Worm (Caenorhabditis elegans) whole organism, mixed stage, embryonic: Measurements from ENCODE around the gene msp-49.

Experiments used
- ceh-83 ChIP-seq: fragments of 200-800 bp; sonication (Bioruptor generic); optimal IDR thresholded peaks from 2 replicates; lab custom pipeline; 2018; ENCODE audit warnings: mild to moderate bottlenecking, missing genetic modification characterization, missing compliant biosample characterization
- ham-2 ChIP-seq: fragments of 200-800 bp; sonication (Bioruptor generic); optimal IDR thresholded peaks from 2 replicates; lab custom pipeline; 2018; ENCODE audit warnings: mild to moderate bottlenecking, missing genetic modification characterization, missing compliant biosample characterization
- lin-32 ChIP-seq: fragments of 200-800 bp; sonication (Bioruptor generic); optimal IDR thresholded peaks from 2 replicates; lab custom pipeline; 2018; ENCODE audit warnings: mild to moderate bottlenecking, missing genetic modification characterization, missing compliant biosample characterization
- ztf-11 ChIP-seq: fragments of 150-350 bp; optimal IDR thresholded peaks from 2 replicates; lab custom pipeline; 2014; ENCODE audit warnings: missing biosample characterization, missing genetic modification characterization

DNA sequence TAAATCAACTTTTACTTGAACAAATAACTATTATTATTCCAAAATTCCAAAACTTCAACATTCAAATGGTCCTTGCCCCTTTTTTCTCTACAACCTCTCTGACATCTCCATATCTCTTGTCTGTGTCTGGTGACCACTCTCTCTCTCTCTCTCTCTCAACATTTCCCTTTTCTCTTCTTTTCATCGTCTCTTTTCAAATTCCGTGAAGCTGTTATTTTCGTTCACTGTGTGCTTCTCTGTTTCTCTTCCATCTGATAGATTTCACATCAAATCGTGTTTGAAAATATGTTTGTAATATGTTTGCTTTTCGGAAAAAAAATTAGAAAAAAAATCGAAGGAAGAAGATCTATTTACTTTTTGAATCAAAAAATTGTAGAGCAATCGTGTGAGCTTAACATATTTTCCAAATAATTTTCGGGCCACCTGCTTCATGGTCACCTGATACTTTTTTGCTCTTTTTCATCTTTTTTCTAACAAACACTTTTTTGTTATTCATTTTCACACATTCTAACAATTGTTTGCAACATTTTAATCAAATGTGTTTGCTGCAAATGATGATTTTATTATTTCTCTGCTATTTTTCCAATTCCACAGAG, 6.9 kb downstream of the msp-49 start:
- TF ChIP-seq lin-32 (GFP tag; lab: Kevin White, UChicago) (no peak), ceh-83 (GFP tag; lab: Kevin White, UChicago) (no peak), ztf-11 (tag; lab: Kevin White, UChicago) (no peak), ham-2 (GFP tag; lab: Kevin White, UChicago) (no peak)
